Fruit fly (Drosophila melanogaster) whole organism, embryonic: ENCODE data around the gene slmb.

ENCODE experiments used
- B-H2 ChIP-seq: fragments of 200-800 bp; sonication (Bioruptor generic); optimal IDR thresholded peaks from 2 replicates; lab custom pipeline; 2018; ENCODE audit warnings: missing biosample characterization, mild to moderate bottlenecking, missing genetic modification characterization
- CG10274 ChIP-seq: fragments of 200-800 bp; sonication (Bioruptor generic); optimal IDR thresholded peaks from 3 replicates; lab custom pipeline; 2017; ENCODE audit warnings: missing biosample characterization, mild to moderate bottlenecking, missing genetic modification characterization
- CG12155 ChIP-seq: fragments of 200-800 bp; sonication (Bioruptor generic); optimal IDR thresholded peaks from 3 replicates; lab custom pipeline; 2016; ENCODE audit warnings: missing biosample characterization, missing genetic modification characterization
- CG15696 ChIP-seq: fragments of 200-800 bp; sonication (Bioruptor generic); optimal IDR thresholded peaks from 2 replicates; lab custom pipeline; 2019; ENCODE audit warnings: missing biosample characterization, mild to moderate bottlenecking, missing genetic modification characterization, moderate library complexity
- CG17829 ChIP-seq: fragments of 200-800 bp; optimal IDR thresholded peaks from 2 replicates; lab custom pipeline; 2019; ENCODE audit warnings: missing biosample characterization, mild to moderate bottlenecking, missing genetic modification characterization, moderate library complexity
- CG1832 ChIP-seq: fragments of 200-800 bp; sonication (Bioruptor generic); optimal IDR thresholded peaks from 2 replicates; lab custom pipeline; 2017; ENCODE audit warnings: missing biosample characterization, mild to moderate bottlenecking, missing genetic modification characterization, inconsistent platforms
- CG18476 ChIP-seq: fragments of 200-800 bp; sonication (Bioruptor generic); optimal IDR thresholded peaks from 2 replicates; lab custom pipeline; 2016; ENCODE audit warnings: missing biosample characterization, mild to moderate bottlenecking, missing genetic modification characterization
- CG2889 ChIP-seq: fragments of 200-800 bp; sonication (Bioruptor generic); IDR thresholded peaks from 3 replicates; pipeline ENCODE4 v1.3.6; 2022; ENCODE audit warnings: missing biosample characterization, missing genetic modification characterization
- CG30020 ChIP-seq: fragments of 200-800 bp; optimal IDR thresholded peaks from 2 replicates; lab custom pipeline; 2019; ENCODE audit warnings: missing biosample characterization, mild to moderate bottlenecking, missing genetic modification characterization, moderate library complexity
- CG31365 ChIP-seq: fragments of 200-800 bp; sonication (Bioruptor generic); optimal IDR thresholded peaks from 2 replicates; lab custom pipeline; 2018; ENCODE audit warnings: missing biosample characterization, mild to moderate bottlenecking, missing genetic modification characterization
- CG3407 ChIP-seq: fragments of 200-800 bp; sonication (Bioruptor generic); optimal IDR thresholded peaks from 2 replicates; lab custom pipeline; 2018; ENCODE audit warnings: missing biosample characterization, mild to moderate bottlenecking, missing genetic modification characterization
- CG34224 ChIP-seq: fragments of 200-800 bp; sonication (Bioruptor generic); IDR thresholded peaks from 3 replicates; pipeline ENCODE4 v1.3.6; 2022; ENCODE audit warnings: missing biosample characterization, missing genetic modification characterization; ENCODE audit not compliant: partially characterized antibody
- CG42726 ChIP-seq: fragments of 200-800 bp; sonication (Bioruptor generic); IDR thresholded peaks from 2 replicates; pipeline ENCODE4 v1.3.6; 2022; ENCODE audit warnings: missing biosample characterization, missing genetic modification characterization; ENCODE audit not compliant: partially characterized antibody
- CG4360 ChIP-seq: fragments of 200-800 bp; sonication (Bioruptor generic); IDR thresholded peaks from 2 replicates; pipeline ENCODE4 v1.3.6; 2022; ENCODE audit warnings: missing biosample characterization, missing genetic modification characterization
- CG6654 ChIP-seq: fragments of 200-800 bp; sonication (Bioruptor generic); optimal IDR thresholded peaks from 2 replicates; lab custom pipeline; 2017; ENCODE audit warnings: missing biosample characterization, mild to moderate bottlenecking, missing genetic modification characterization
- CG7963 ChIP-seq: fragments of 200-800 bp; sonication (Bioruptor generic); IDR thresholded peaks from 3 replicates; pipeline ENCODE4 v1.3.6; 2022; ENCODE audit warnings: missing biosample characterization, missing genetic modification characterization; ENCODE audit not compliant: partially characterized antibody
- CG8944 ChIP-seq: fragments of 200-800 bp; sonication (Bioruptor generic); optimal IDR thresholded peaks from 3 replicates; lab custom pipeline; 2016; ENCODE audit warnings: missing biosample characterization, missing genetic modification characterization
- CG9609 ChIP-seq: fragments of 200-800 bp; sonication (Bioruptor generic); optimal IDR thresholded peaks from 3 replicates; lab custom pipeline; 2016; ENCODE audit warnings: missing biosample characterization, missing genetic modification characterization
- Dad ChIP-seq: fragments of 200-800 bp; sonication (Bioruptor generic); optimal IDR thresholded peaks from 3 replicates; lab custom pipeline; 2016; ENCODE audit warnings: missing biosample characterization, missing genetic modification characterization
- Dek ChIP-seq: fragments of 200-800 bp; sonication (Bioruptor generic); optimal IDR thresholded peaks from 3 replicates; lab custom pipeline; 2019; ENCODE audit warnings: missing biosample characterization, mild to moderate bottlenecking, missing genetic modification characterization, moderate library complexity
- Elba2 ChIP-seq: fragments of 200-800 bp; sonication (Bioruptor generic); optimal IDR thresholded peaks from 3 replicates; lab custom pipeline; 2016; ENCODE audit warnings: missing biosample characterization, missing genetic modification characterization
- Fer2 ChIP-seq: fragments of 200-800 bp; sonication (Bioruptor generic); optimal IDR thresholded peaks from 2 replicates; lab custom pipeline; 2018; ENCODE audit warnings: missing biosample characterization, mild to moderate bottlenecking, missing genetic modification characterization, moderate library complexity
- Hr78 ChIP-seq, 2 experiments: fragments of 200-800 bp in 1 of 2; fragments of >200 bp in 1 of 2; sonication (Bioruptor generic) in 1 of 2; optimal IDR thresholded peaks; 2 replicates each; lab custom pipeline; 2017 to 2019; ENCODE audit warnings: missing biosample characterization in 2 of 2, missing genetic modification characterization in 2 of 2, mild to moderate bottlenecking in 1 of 2, moderate library complexity in 1 of 2
- Jarid2 ChIP-seq: fragments of 200-800 bp; sonication (Bioruptor generic); optimal IDR thresholded peaks from 3 replicates; lab custom pipeline; 2017; ENCODE audit warnings: mild to moderate bottlenecking, missing biosample characterization, missing genetic modification reagents, missing genetic modification characterization
- Kr ChIP-seq: fragments of 200-800 bp; sonication (Bioruptor generic); optimal IDR thresholded peaks from 2 replicates; lab custom pipeline; 2017; ENCODE audit warnings: missing biosample characterization, mild to moderate bottlenecking, missing genetic modification characterization
- Mrtf ChIP-seq: fragments of 200-800 bp; sonication (Bioruptor generic); IDR thresholded peaks from 3 replicates; pipeline ENCODE4 v1.3.6; 2022; ENCODE audit warnings: missing biosample characterization, missing genetic modification characterization
- Myb ChIP-seq: fragments of 200-800 bp; sonication (Bioruptor generic); optimal IDR thresholded peaks from 2 replicates; lab custom pipeline; 2016; ENCODE audit warnings: missing biosample characterization, missing genetic modification characterization
- Poxn ChIP-seq: fragments of 200-800 bp; sonication (Bioruptor generic); IDR thresholded peaks from 2 replicates; pipeline ENCODE4 v1.3.6; 2022; ENCODE audit warnings: missing biosample characterization, missing genetic modification characterization
- Sox100B ChIP-seq: fragments of 200-800 bp; sonication (Bioruptor generic); optimal IDR thresholded peaks from 3 replicates; lab custom pipeline; 2018; ENCODE audit warnings: missing biosample characterization, mild to moderate bottlenecking, missing genetic modification characterization
- abd-A ChIP-seq: fragments of 200-800 bp; sonication (Bioruptor generic); optimal IDR thresholded peaks from 3 replicates; lab custom pipeline; 2019; ENCODE audit warnings: missing biosample characterization, mild to moderate bottlenecking, missing genetic modification characterization, moderate library complexity
- bigmax ChIP-seq: fragments of 200-800 bp; sonication (Bioruptor generic); optimal IDR thresholded peaks from 2 replicates; lab custom pipeline; 2018; ENCODE audit warnings: missing biosample characterization, mild to moderate bottlenecking, missing genetic modification characterization
- cad ChIP-seq: fragments of >200 bp; optimal IDR thresholded peaks from 2 replicates; lab custom pipeline; 2017; ENCODE audit warnings: missing biosample characterization, missing genetic modification characterization
- chn ChIP-seq: fragments of 200-800 bp; sonication (Bioruptor generic); optimal IDR thresholded peaks from 2 replicates; lab custom pipeline; 2016; ENCODE audit warnings: missing biosample characterization, missing genetic modification characterization
- dati ChIP-seq: fragments of 200-800 bp; sonication (Bioruptor generic); IDR thresholded peaks from 2 replicates; pipeline ENCODE4 v1.3.6; 2022; ENCODE audit warnings: missing biosample characterization, missing genetic modification characterization
- esg ChIP-seq: fragments of 200-800 bp; sonication (Bioruptor generic); conservative IDR thresholded peaks from 2 replicates; pipeline ENCODE4 v1.3.6; 2022; ENCODE audit warnings: missing biosample characterization, missing genetic modification characterization
- ftz-f1 ChIP-seq: fragments of 200-800 bp; sonication (Bioruptor generic); optimal IDR thresholded peaks from 2 replicates; lab custom pipeline; 2016; ENCODE audit warnings: missing biosample characterization, missing genetic modification characterization
- gsb-n ChIP-seq: fragments of 200-800 bp; sonication (Bioruptor generic); optimal IDR thresholded peaks from 3 replicates; lab custom pipeline; 2018; ENCODE audit warnings: missing biosample characterization, mild to moderate bottlenecking, missing genetic modification characterization
- h ChIP-seq: fragments of >200 bp; optimal IDR thresholded peaks from 2 replicates; lab custom pipeline; 2017
- hbn ChIP-seq: fragments of 200-800 bp; sonication (Bioruptor generic); IDR thresholded peaks from 2 replicates; pipeline ENCODE4 v1.3.6; 2022; ENCODE audit warnings: missing biosample characterization, missing genetic modification characterization; ENCODE audit not compliant: partially characterized antibody
- mirr ChIP-seq: fragments of 200-800 bp; sonication (Bioruptor generic); optimal IDR thresholded peaks from 3 replicates; lab custom pipeline; 2018; ENCODE audit warnings: missing biosample characterization, mild to moderate bottlenecking, missing genetic modification characterization
- nerfin-1 ChIP-seq: fragments of 200-800 bp; sonication (Bioruptor generic); optimal IDR thresholded peaks from 3 replicates; lab custom pipeline; 2019; ENCODE audit warnings: missing biosample characterization, mild to moderate bottlenecking, missing genetic modification characterization, moderate library complexity
- org-1 ChIP-seq: fragments of 200-800 bp; sonication (Bioruptor generic); optimal IDR thresholded peaks from 2 replicates; lab custom pipeline; 2017; ENCODE audit warnings: missing biosample characterization, missing genetic modification characterization
- pho ChIP-seq: fragments of 200-800 bp; sonication (Bioruptor generic); optimal IDR thresholded peaks from 2 replicates; lab custom pipeline; 2016; ENCODE audit warnings: missing biosample characterization, missing genetic modification characterization
- pita ChIP-seq: fragments of 200-800 bp; sonication (Bioruptor generic); optimal IDR thresholded peaks from 2 replicates; lab custom pipeline; 2017; ENCODE audit warnings: missing biosample characterization, mild to moderate bottlenecking, missing genetic modification characterization
- pros ChIP-seq: fragments of 200-800 bp; sonication (Bioruptor generic); optimal IDR thresholded peaks from 3 replicates; lab custom pipeline; 2019; ENCODE audit warnings: missing biosample characterization, mild to moderate bottlenecking, missing genetic modification characterization, moderate library complexity
- ranshi ChIP-seq: fragments of 200-800 bp; sonication (Bioruptor generic); IDR thresholded peaks from 2 replicates; pipeline ENCODE4 v1.3.6; 2022; ENCODE audit warnings: missing biosample characterization, missing genetic modification characterization
- sens-2 ChIP-seq: fragments of 200-800 bp; sonication (Bioruptor generic); IDR thresholded peaks from 2 replicates; pipeline ENCODE4 v1.3.6; 2022; ENCODE audit warnings: missing biosample characterization, missing genetic modification characterization
- sima ChIP-seq: fragments of 200-800 bp; sonication (Bioruptor generic); optimal IDR thresholded peaks from 2 replicates; lab custom pipeline; 2016; ENCODE audit warnings: missing biosample characterization, missing genetic modification characterization
- toy ChIP-seq: fragments of 200-800 bp; sonication (Bioruptor generic); IDR thresholded peaks from 2 replicates; pipeline ENCODE4 v1.3.6; 2022; ENCODE audit warnings: missing biosample characterization, missing genetic modification characterization
- ttk ChIP-seq: fragments of 200-800 bp; sonication (Bioruptor generic); IDR thresholded peaks from 2 replicates; pipeline ENCODE4 v2.1.2; 2022; ENCODE audit warnings: missing biosample characterization, missing genetic modification characterization
- z ChIP-seq: fragments of 200-800 bp; sonication (Bioruptor generic); IDR thresholded peaks from 3 replicates; pipeline ENCODE4 v1.3.6; 2022; ENCODE audit warnings: missing biosample characterization, missing genetic modification characterization

Gene slmb

dm6 chr3R:21161620-21162029 lies 34.3 kb upstream of the slmb start (continued):
- TF ChIP-seq B-H2 (peak; percentile 24), Kr (GFP tag; lab: Kevin White, UChicago) (no peak), sima (no peak), Myb (peak; percentile 31), CG9609 (peak; percentile 50), z (GFP tag; lab: Robert Waterston, UW) (no peak), CG42726 (GFP tag; lab: Robert Waterston, UW) (no peak), pros (GFP tag; lab: Kevin White, UChicago) (no peak), cad (no peak), ranshi (GFP tag; lab: Robert Waterston, UW) (no peak), nerfin-1 (no peak), CG7963 (GFP tag; lab: Robert Waterston, UW) (no peak), CG18476 (no peak), Sox100B (GFP tag; lab: Kevin White, UChicago) (no peak), CG3407 (GFP tag; lab: Kevin White, UChicago) (no peak), dati (GFP tag; lab: Robert Waterston, UW) (no peak), CG8944 (peak; percentile 2), pita (no peak), chn (GFP tag; lab: Kevin White, UChicago) (no peak), Mrtf (GFP tag; lab: Robert Waterston, UW) (0 out of 3 replicates have a peak, but pooled peaks have one; percentile 43), org-1 (GFP tag; lab: Kevin White, UChicago) (peak; percentile 23), Hr78 (GFP tag; optimal IDR thresholded peaks at IDR 0.05; lab: Kevin White, UChicago) (no peak), CG1832 (GFP tag; lab: Kevin White, UChicago) (no peak), CG4360 (GFP tag; lab: Robert Waterston, UW) (no peak), mirr (peak; percentile 59), CG2889 (no peak), Jarid2 (GFP tag; lab: Kevin White, UChicago) (no peak), Fer2 (tag; lab: Kevin White, UChicago) (no peak), Dek (tag; lab: Kevin White, UChicago) (peak; percentile 33), CG17829 (no peak), hbn (GFP tag; lab: Robert Waterston, UW) (no peak), Dad (GFP tag; lab: Kevin White, UChicago) (no peak), Elba2 (GFP tag; lab: Kevin White, UChicago) (no peak), h (lab: Kevin White, UChicago) (no peak), CG34224 (GFP tag; lab: Robert Waterston, UW) (no peak), CG12155 (GFP tag; lab: Kevin White, UChicago) (no peak), toy (GFP tag; lab: Robert Waterston, UW) (no peak), CG30020 (tag; lab: Kevin White, UChicago) (no peak), CG10274 (GFP tag; lab: Kevin White, UChicago) (peak; percentile 25), sens-2 (GFP tag; lab: Robert Waterston, UW) (no peak), CG15696 (tag; lab: Kevin White, UChicago) (no peak), gsb-n (tag; lab: Kevin White, UChicago) (no peak), CG31365 (tag; lab: Kevin White, UChicago) (no peak), Poxn (GFP tag; lab: Robert Waterston, UW) (0 out of 2 replicates have a peak, but pooled peaks have one; percentile 14), ttk (GFP tag; lab: Robert Waterston, UW) (no peak), abd-A (no peak), ftz-f1 (GFP tag; lab: Kevin White, UChicago) (no peak), esg (peak; percentile 20; the same call in 1 of the 2 replicates), pho (GFP tag; lab: Kevin White, UChicago) (peak; percentile 62), CG6654 (no peak), bigmax (no peak)
